Fruit fly (Drosophila melanogaster): Measurements from ENCODE around the gene Irk1.

Gene Irk1

dm6 chr3R:23189958-23190900 lies 22.1 kb downstream of the Irk1 start:
- no peak for TF ChIP-seq CG8478 (optimal IDR thresholded peaks at IDR 0.05)

DNA sequence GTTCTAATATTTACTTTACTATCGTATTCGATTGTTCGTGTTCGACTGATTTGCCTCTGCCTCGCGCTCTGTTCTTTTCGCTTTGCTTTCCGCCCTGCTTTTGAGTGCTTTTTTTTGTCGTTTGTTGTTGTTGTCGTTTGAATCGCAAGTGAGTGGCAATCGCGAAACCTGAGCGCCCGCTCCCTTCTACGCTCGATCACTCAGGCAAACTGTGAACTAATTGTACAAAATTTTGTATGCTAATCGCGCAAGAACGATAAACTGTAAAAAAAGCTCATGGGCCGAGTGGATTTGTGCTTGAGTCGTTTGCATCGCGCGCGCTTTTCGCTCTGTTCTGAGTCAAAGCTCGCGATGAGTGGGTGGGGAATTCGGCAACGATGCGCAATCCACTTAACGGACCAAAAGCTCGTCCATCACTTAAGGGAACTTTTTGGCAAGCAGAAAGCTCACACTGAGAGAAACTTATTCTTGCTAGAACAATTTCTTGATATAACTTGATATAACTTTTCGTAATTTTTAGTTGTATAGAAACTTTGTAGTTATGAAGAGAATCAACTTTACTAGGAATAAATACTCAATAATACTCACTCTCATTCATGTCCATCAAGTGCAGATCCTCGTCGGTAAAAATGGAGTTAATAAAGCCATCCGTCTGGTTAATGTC lies 23.1 kb downstream of the Irk1 start:
- TF ChIP-seq CG8478 (optimal IDR thresholded peaks at IDR 0.05): no peak
- no peak for TF ChIP-seq CTCF (optimal IDR thresholded peaks at IDR 0.05)

dm6 chr3R:23192984-23193383 lies 24.9 kb downstream of the Irk1 start:
- no peak for TF ChIP-seq CTCF (optimal IDR thresholded peaks at IDR 0.05)
- TF ChIP-seq CG8478 (optimal IDR thresholded peaks at IDR 0.05): no peak

DNA sequence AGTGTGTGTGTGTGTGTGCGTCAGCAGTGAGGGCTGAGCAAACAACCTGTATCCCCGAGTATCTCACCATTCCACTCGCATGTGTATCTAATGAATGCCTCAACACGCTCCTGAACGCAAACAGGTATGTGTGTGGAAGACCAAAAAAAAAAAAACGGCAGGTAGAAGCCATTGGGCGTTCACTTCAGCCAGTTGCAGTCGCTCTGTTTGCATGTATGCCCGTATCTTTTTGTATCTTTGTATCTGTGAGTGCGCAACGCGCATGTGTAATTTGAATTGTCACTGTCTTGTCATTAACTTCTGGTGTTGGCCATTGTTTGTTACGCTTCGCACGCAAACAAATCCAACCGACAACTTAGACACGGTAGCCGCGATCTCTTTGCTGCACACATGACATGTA lies 25.3 kb downstream of the Irk1 start:
- TF ChIP-seq CG8478 (optimal IDR thresholded peaks at IDR 0.05) (no peak), CTCF (optimal IDR thresholded peaks at IDR 0.05) (no peak)

DNA sequence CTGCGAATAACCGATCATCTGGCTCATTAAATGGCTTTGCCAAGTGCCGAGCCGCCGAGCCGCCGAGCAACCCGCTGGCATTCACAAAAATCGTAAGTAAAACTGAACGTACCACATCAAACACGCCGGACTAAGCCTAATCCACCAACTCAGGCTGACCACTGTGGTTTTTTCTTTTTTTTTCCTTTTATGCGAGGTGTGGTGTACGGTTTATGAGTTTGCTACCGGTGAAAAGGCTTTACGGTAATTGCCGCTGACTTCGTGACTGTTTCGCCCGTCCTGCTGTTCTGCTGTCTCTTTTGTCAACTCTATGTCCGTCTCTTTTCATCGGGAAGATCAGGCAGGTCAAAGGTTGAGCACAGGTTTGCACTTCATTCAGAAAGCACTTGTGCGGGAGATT lies 27.6 kb downstream of the Irk1 start:
- TF ChIP-seq CTCF (optimal IDR thresholded peaks at IDR 0.05): no peak
- TF ChIP-seq CG8478 (optimal IDR thresholded peaks at IDR 0.05): no peak

DNA sequence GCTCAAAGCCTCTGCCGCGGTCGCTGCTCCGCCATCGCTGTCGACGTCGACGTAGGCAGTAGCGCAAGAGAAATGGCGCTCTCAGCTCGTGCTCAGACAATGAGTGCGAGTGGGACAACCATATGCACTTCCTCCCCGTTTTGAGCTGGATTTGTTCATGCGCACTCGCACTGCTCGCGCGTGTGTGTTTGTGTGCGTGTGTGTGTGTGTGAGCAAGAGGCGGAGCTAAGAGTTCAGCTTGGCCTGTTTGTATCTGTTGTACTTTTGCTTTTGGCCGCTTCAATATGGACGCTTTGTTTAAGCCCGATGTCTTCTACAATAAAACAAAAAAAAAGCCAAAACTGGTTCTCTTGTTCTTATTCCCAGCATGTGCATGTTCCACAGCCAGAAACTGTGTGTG lies 33.0 kb downstream of the Irk1 start:
- TF ChIP-seq CG8478 (optimal IDR thresholded peaks at IDR 0.05): no peak
- TF ChIP-seq CTCF (optimal IDR thresholded peaks at IDR 0.05): no peak

- no peak for TF ChIP-seq CG8478 (optimal IDR thresholded peaks at IDR 0.05)
- no peak for TF ChIP-seq CTCF (optimal IDR thresholded peaks at IDR 0.05)
Measured at dm6 chr3R:23203934-23204333, 35.8 kb downstream of the Irk1 start, which contains the start of gene fzo. Gene fzo (minus strand): TSS chr3R:23204034.

DNA sequence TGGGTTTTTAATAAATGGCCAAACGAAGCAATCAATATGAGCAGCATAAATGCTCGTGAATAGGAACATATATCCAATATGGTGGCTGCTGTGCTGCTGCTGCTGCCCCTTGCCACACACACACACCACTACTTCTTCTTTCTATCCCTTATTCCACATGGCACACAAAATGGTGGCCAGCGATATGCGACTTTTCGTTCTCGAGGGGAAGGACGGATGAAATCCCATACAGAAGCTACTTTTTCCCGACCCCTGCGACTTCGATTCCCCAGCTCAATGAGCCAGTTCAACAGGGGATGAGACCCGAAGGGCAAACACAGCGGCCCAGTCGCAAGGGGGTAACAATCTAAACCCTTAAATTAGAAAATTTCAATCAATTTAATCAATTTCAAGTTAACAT lies 39.1 kb downstream of the Irk1 start:
- no peak for TF ChIP-seq CG8478 (optimal IDR thresholded peaks at IDR 0.05)
- TF ChIP-seq CTCF (optimal IDR thresholded peaks at IDR 0.05): no peak

- no peak for TF ChIP-seq CG8478 (optimal IDR thresholded peaks at IDR 0.05)
- TF ChIP-seq CTCF (optimal IDR thresholded peaks at IDR 0.05): no peak
Measured at dm6 chr3R:23210243-23211215, 42.4 kb downstream of the Irk1 start.

DNA sequence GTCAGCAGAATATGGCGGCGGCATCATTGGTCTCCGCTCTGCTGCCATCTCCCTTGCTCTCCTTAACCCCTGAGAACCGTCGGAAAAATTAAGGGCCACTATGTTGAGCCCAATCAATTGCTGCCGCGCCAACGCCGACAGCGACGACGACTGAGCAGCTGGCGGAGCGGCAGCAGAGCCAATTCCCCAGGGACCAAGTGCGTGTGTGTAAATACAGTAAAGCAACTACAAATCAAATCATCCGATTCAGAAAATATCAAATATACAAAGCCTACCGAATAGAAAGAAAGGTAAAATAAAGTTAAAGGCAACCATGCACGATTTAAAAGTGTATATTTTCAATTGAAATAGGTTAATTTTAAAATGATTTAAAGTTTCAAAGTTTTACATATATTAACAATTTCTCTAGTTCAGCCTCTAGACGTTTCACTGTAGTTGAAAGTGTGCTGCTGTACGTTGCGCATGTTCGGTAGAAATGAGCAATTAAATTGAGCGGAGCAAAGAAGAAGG lies 43.7 kb downstream of the Irk1 start:
- TF ChIP-seq CG8478 (optimal IDR thresholded peaks at IDR 0.05) (no peak), CTCF (optimal IDR thresholded peaks at IDR 0.05) (no peak)

DNA sequence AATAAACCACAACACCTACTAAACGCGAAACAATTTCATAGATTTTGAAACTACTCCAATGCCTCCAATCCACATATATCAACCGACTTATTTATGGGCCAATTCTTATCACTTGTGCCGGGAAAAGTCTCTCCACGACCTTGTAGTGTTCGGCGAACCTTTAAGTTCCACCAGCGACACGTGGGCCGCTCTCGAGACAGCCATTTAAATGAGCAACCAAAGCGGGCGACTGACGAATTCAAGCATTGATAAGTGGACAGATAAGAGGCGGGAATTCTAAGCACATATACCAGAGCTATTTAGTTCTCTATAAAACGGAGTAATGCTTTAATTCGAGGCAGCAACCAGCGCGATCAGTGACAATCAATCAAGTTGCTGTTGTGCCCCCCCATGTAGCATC lies 44.6 kb downstream of the Irk1 start:
- TF ChIP-seq CG8478 (optimal IDR thresholded peaks at IDR 0.05) (no peak), CTCF (optimal IDR thresholded peaks at IDR 0.05) (no peak)

DNA sequence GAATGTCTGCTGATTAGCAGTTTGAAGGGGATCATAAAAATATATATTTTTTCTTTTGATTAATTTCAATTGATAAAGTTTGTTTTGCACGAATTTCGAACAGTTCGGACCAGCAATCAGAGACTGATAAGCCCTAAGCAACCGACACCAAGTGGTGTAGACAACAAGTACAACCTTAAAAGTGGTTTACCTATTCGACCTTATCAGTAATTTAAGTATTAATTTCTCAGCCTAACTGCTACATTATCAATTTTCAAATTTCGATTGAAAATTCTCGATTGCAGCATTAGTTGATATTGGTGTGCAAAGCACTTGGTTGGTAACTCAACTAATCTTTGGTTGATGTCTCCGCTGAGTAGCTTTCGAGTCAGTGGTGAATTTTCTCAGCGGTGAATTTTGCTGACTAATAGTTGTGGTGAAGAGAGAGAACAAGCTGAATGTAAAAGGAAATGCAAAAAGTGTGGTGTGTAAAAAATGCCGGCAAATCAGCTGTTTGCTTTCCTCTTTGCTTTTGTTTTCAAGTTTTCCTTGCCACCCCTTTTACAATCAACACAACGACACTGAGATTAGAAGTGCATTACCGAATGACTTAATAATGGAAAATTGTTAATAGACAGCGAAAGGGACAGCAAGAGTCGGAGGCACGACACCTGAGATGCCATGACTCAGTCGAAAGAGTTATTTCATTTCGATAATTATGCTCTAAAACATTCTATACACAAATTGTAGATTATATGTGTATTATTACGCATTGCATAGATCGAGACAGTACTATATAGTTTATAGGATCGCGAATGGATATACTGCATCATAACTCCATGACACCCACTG lies 46.7 kb downstream of the Irk1 start:
- TF ChIP-seq CTCF (optimal IDR thresholded peaks at IDR 0.05) (peak; percentile 59 to 63), CG8478 (optimal IDR thresholded peaks at IDR 0.05) (no peak)

dm6 chr3R:23215434-23215730 lies 47.3 kb downstream of the Irk1 start:
- no peak for TF ChIP-seq CTCF (optimal IDR thresholded peaks at IDR 0.05)
- no peak for TF ChIP-seq CG8478 (optimal IDR thresholded peaks at IDR 0.05)

DNA sequence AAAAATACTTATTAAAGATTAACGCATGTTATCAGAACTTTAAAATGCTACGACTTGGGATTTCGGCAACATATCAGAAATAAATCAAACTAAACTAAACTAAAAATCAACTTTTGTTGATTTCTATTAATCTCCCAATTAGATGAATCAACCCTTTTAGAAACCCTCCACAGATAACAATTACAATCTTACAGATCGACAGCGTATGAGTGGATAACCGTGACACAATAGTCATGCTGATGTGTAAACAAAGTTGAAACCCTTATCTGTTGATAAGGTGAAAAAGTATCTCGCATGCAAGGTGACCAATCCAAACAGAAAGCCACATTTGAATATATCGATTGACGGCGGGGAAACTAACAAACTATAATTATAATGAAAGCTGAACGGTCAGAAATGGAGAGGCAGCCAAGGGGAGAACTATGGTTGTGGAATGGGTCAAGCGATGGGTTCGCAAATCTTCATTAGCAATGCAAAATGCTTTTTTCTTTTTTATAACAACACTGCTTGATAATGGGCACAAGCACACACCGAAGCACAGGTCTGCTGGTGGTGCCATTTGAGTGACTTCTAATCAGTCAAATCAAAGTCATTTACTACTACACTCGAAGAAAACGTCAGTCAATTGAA lies 49.1 kb downstream of the Irk1 start:
- no peak for TF ChIP-seq CTCF (optimal IDR thresholded peaks at IDR 0.05)
- TF ChIP-seq CG8478 (optimal IDR thresholded peaks at IDR 0.05): no peak

Measured in S2 (cell line).